Worm (Caenorhabditis elegans) whole organism, L1 larva: Measurements from ENCODE around the gene M163.10.

Source experiments
- C04F5.9 ChIP-seq: sonication (generic microtip); optimal IDR thresholded peaks from 2 replicates; lab custom pipeline; 2016; ENCODE audit warnings: missing genetic modification characterization, missing compliant biosample characterization
- C34B4.2 ChIP-seq: sonication (generic microtip); optimal IDR thresholded peaks from 2 replicates; lab custom pipeline; 2017; ENCODE audit warnings: mild to moderate bottlenecking, missing genetic modification characterization, missing compliant biosample characterization
- F16B12.6 ChIP-seq: fragments of 150-350 bp; optimal IDR thresholded peaks from 2 replicates; lab custom pipeline; 2014; ENCODE audit warnings: missing biosample characterization, missing genetic modification characterization
- ama-1 ChIP-seq: fragments of 150-350 bp; optimal IDR thresholded peaks from 2 replicates; lab custom pipeline; 2014
- blmp-1 ChIP-seq: fragments of 150-350 bp; optimal IDR thresholded peaks from 2 replicates; lab custom pipeline; 2014; ENCODE audit warnings: missing biosample characterization, missing genetic modification characterization
- ceh-8 ChIP-seq: fragments of 200-800 bp; sonication (Bioruptor generic); optimal IDR thresholded peaks from 2 replicates; lab custom pipeline; 2018; ENCODE audit warnings: mild to moderate bottlenecking, missing genetic modification characterization, moderate library complexity, missing compliant biosample characterization
- ceh-90 ChIP-seq: sonication (generic microtip); optimal IDR thresholded peaks from 2 replicates; lab custom pipeline; 2016; ENCODE audit warnings: missing genetic modification characterization, missing compliant biosample characterization
- ces-1 ChIP-seq: fragments of 150-350 bp; optimal IDR thresholded peaks from 2 replicates; lab custom pipeline; 2014; ENCODE audit warnings: missing biosample characterization, missing genetic modification reagents, missing genetic modification characterization
- dpl-1 ChIP-seq, 3 experiments: fragments of 150-350 bp in 2 of 3; sonication (generic microtip) in 1 of 3; optimal IDR thresholded peaks; 2 replicates each; lab custom pipeline; 2014 to 2017; ENCODE audit warnings: missing biosample characterization in 3 of 3, missing genetic modification characterization in 3 of 3, missing genetic modification reagents in 3 of 3
- efl-1 ChIP-seq, 4 experiments: fragments of 150-350 bp; optimal IDR thresholded peaks in 3 of 4; peaks in 1 of 4; 1 replicate in 1 of 4; 2 replicates in 3 of 4; lab custom pipeline; 2014; ENCODE audit warnings: missing biosample characterization in 2 of 4, missing genetic modification characterization in 2 of 4, missing genetic modification reagents in 2 of 4
- efl-3 ChIP-seq: fragments of 200-800 bp; sonication (Bioruptor generic); optimal IDR thresholded peaks from 2 replicates; lab custom pipeline; 2018; ENCODE audit warnings: mild to moderate bottlenecking, missing genetic modification characterization, missing compliant biosample characterization
- egl-27 ChIP-seq, 2 experiments: fragments of 150-350 bp in 1 of 2; sonication (generic microtip); optimal IDR thresholded peaks; 3 replicates each; lab custom pipeline; 2017 to 2018; ENCODE audit warnings: missing biosample characterization in 2 of 2, missing genetic modification characterization in 2 of 2, missing genetic modification reagents in 2 of 2
- elt-3 ChIP-seq, 6 experiments: fragments of 150-350 bp in 1 of 6; sonication (generic microtip); optimal IDR thresholded peaks; 2 replicates each; lab custom pipeline; 2017 to 2018; ENCODE audit warnings: missing biosample characterization in 6 of 6, missing genetic modification characterization in 6 of 6, inconsistent platforms in 1 of 6
- ets-5 ChIP-seq: fragments of 200-800 bp; sonication (Bioruptor generic); IDR thresholded peaks from 2 replicates; pipeline ENCODE4 v1.3.6; 2022; ENCODE audit warnings: missing genetic modification characterization, missing compliant biosample characterization
- hlh-17 ChIP-seq: fragments of 200-800 bp; sonication (Bioruptor generic); optimal IDR thresholded peaks from 2 replicates; lab custom pipeline; 2018; ENCODE audit warnings: missing genetic modification characterization, mild to moderate bottlenecking, missing compliant biosample characterization, moderate library complexity, borderline replicate concordance
- hpl-2 ChIP-seq: fragments of 150-350 bp; optimal IDR thresholded peaks from 2 replicates; lab custom pipeline; 2014; ENCODE audit warnings: missing biosample characterization, missing genetic modification reagents, missing genetic modification characterization
- irx-1 ChIP-seq: sonication (generic microtip); optimal IDR thresholded peaks from 2 replicates; lab custom pipeline; 2016; ENCODE audit warnings: missing genetic modification characterization, missing compliant biosample characterization
- jun-1 ChIP-seq: fragments of 150-350 bp; optimal IDR thresholded peaks from 2 replicates; lab custom pipeline; 2014; ENCODE audit warnings: missing biosample characterization, missing genetic modification reagents, missing genetic modification characterization
- lin-14 ChIP-seq: fragments of 200-800 bp; sonication (Bioruptor generic); optimal IDR thresholded peaks from 2 replicates; lab custom pipeline; 2018; ENCODE audit warnings: mild to moderate bottlenecking, missing genetic modification characterization, moderate library complexity, missing compliant biosample characterization
- lir-3 ChIP-seq: sonication (generic microtip); optimal IDR thresholded peaks from 2 replicates; lab custom pipeline; 2016; ENCODE audit warnings: mild to moderate bottlenecking, missing genetic modification characterization, moderate library complexity, missing compliant biosample characterization; ENCODE audit not compliant: poor library complexity
- lsy-2 ChIP-seq, 2 experiments: fragments of 150-350 bp; optimal IDR thresholded peaks; 2 replicates each; lab custom pipeline; 2014; ENCODE audit warnings: missing biosample characterization in 2 of 2, missing genetic modification characterization in 2 of 2
- mab-9 ChIP-seq: fragments of 200-800 bp; sonication (Bioruptor generic); IDR thresholded peaks from 2 replicates; pipeline ENCODE4 v1.3.6; 2022; ENCODE audit warnings: missing genetic modification reagents, missing genetic modification characterization, missing compliant biosample characterization
- mdl-1 ChIP-seq, 2 experiments: fragments of 150-350 bp; optimal IDR thresholded peaks; 2 replicates each; lab custom pipeline; 2014 to 2017; ENCODE audit warnings: missing biosample characterization in 2 of 2, missing genetic modification characterization in 2 of 2, inconsistent platforms in 1 of 2
- mef-2 ChIP-seq: fragments of 150-350 bp; optimal IDR thresholded peaks from 2 replicates; lab custom pipeline; 2014; ENCODE audit warnings: missing biosample characterization, missing genetic modification characterization
- mep-1 ChIP-seq: fragments of 150-350 bp; optimal IDR thresholded peaks from 2 replicates; lab custom pipeline; 2014; ENCODE audit warnings: missing biosample characterization, missing genetic modification characterization
- nhr-12 ChIP-seq: sonication (generic microtip); optimal IDR thresholded peaks from 2 replicates; lab custom pipeline; 2017; ENCODE audit warnings: missing biosample characterization, missing genetic modification characterization
- nhr-19 ChIP-seq: fragments of 200-800 bp; sonication (Bioruptor generic); conservative IDR thresholded peaks from 2 replicates; pipeline ENCODE4 v1.3.6; 2022; ENCODE audit warnings: missing genetic modification characterization, missing compliant biosample characterization
- nhr-20 ChIP-seq: sonication (generic microtip); optimal IDR thresholded peaks from 2 replicates; lab custom pipeline; 2016; ENCODE audit warnings: mild to moderate bottlenecking, missing genetic modification characterization, missing compliant biosample characterization
- nhr-28 ChIP-seq: fragments of 150-350 bp; optimal IDR thresholded peaks from 2 replicates; lab custom pipeline; 2014; ENCODE audit warnings: missing biosample characterization, missing genetic modification characterization
- nhr-47 ChIP-seq: sonication (generic microtip); optimal IDR thresholded peaks from 2 replicates; lab custom pipeline; 2016; ENCODE audit warnings: mild to moderate bottlenecking, missing genetic modification characterization, moderate library complexity, missing compliant biosample characterization
- nhr-77 ChIP-seq: fragments of 150-350 bp; optimal IDR thresholded peaks from 2 replicates; lab custom pipeline; 2014; ENCODE audit warnings: missing biosample characterization, missing genetic modification characterization
- pag-3 ChIP-seq: sonication (generic microtip); optimal IDR thresholded peaks from 2 replicates; lab custom pipeline; 2017; ENCODE audit warnings: missing genetic modification characterization, mild to moderate bottlenecking, missing compliant biosample characterization, antibody characterized with exemption, borderline replicate concordance; ENCODE audit not compliant: insufficient read depth
- pqm-1 ChIP-seq: sonication (generic microtip); optimal IDR thresholded peaks from 3 replicates; lab custom pipeline; 2017; ENCODE audit warnings: missing biosample characterization, missing genetic modification characterization
- skn-1 ChIP-seq: fragments of 150-350 bp; optimal IDR thresholded peaks from 2 replicates; lab custom pipeline; 2014; ENCODE audit warnings: missing biosample characterization, missing genetic modification characterization
- snpc-4 ChIP-seq: fragments of 150-350 bp; optimal IDR thresholded peaks from 2 replicates; lab custom pipeline; 2014; ENCODE audit warnings: missing biosample characterization, missing genetic modification characterization
- sox-4 ChIP-seq: sonication (generic microtip); optimal IDR thresholded peaks from 2 replicates; lab custom pipeline; 2016; ENCODE audit warnings: missing genetic modification characterization, missing compliant biosample characterization
- sptf-1 ChIP-seq: fragments of 150-350 bp; optimal IDR thresholded peaks from 2 replicates; lab custom pipeline; 2014; ENCODE audit warnings: missing biosample characterization, missing genetic modification characterization
- sup-37 ChIP-seq: fragments of 200-800 bp; sonication (Bioruptor generic); optimal IDR thresholded peaks from 2 replicates; lab custom pipeline; 2018; ENCODE audit warnings: mild to moderate bottlenecking, missing genetic modification characterization, missing compliant biosample characterization
- tbx-2 ChIP-seq: sonication (generic microtip); optimal IDR thresholded peaks from 2 replicates; lab custom pipeline; 2016; ENCODE audit warnings: missing genetic modification characterization, missing compliant biosample characterization
- tlp-1 ChIP-seq: fragments of 150-350 bp; optimal IDR thresholded peaks from 2 replicates; lab custom pipeline; 2014; ENCODE audit warnings: missing biosample characterization, missing genetic modification characterization
- unc-30 ChIP-seq: sonication (generic microtip); optimal IDR thresholded peaks from 2 replicates; lab custom pipeline; 2017; ENCODE audit warnings: missing biosample characterization, missing genetic modification characterization
- unc-62 ChIP-seq: fragments of 150-350 bp; optimal IDR thresholded peaks from 2 replicates; lab custom pipeline; 2014; ENCODE audit warnings: missing biosample characterization, missing genetic modification reagents, missing genetic modification characterization
- unc-86 ChIP-seq: sonication (generic microtip); optimal IDR thresholded peaks from 2 replicates; lab custom pipeline; 2016; ENCODE audit warnings: missing genetic modification characterization, missing compliant biosample characterization
- unc-98 ChIP-seq: fragments of 200-800 bp; sonication (Bioruptor generic); IDR thresholded peaks from 2 replicates; pipeline ENCODE4 v1.3.6; 2022; ENCODE audit warnings: missing genetic modification characterization, missing compliant biosample characterization
- xbp-1 ChIP-seq: sonication (generic microtip); optimal IDR thresholded peaks from 2 replicates; lab custom pipeline; 2016; ENCODE audit warnings: missing genetic modification characterization, missing compliant biosample characterization
- zag-1 ChIP-seq: fragments of 150-350 bp; optimal IDR thresholded peaks from 2 replicates; lab custom pipeline; 2014; ENCODE audit warnings: missing biosample characterization, missing genetic modification characterization
- zip-4 ChIP-seq: fragments of 200-800 bp; sonication (Bioruptor generic); optimal IDR thresholded peaks from 2 replicates; lab custom pipeline; 2018; ENCODE audit warnings: mild to moderate bottlenecking, missing genetic modification characterization, moderate library complexity, missing compliant biosample characterization
- ztf-4 ChIP-seq: fragments of 150-350 bp; optimal IDR thresholded peaks from 2 replicates; lab custom pipeline; 2014; ENCODE audit warnings: missing biosample characterization, missing genetic modification characterization

The M163.10 gene

ce11 chrX:14496545-14496944, 25.8 kb downstream of the M163.10 start (continued):
- no peak for TF ChIP-seq skn-1
- TF ChIP-seq sup-37, result no peak

DNA sequence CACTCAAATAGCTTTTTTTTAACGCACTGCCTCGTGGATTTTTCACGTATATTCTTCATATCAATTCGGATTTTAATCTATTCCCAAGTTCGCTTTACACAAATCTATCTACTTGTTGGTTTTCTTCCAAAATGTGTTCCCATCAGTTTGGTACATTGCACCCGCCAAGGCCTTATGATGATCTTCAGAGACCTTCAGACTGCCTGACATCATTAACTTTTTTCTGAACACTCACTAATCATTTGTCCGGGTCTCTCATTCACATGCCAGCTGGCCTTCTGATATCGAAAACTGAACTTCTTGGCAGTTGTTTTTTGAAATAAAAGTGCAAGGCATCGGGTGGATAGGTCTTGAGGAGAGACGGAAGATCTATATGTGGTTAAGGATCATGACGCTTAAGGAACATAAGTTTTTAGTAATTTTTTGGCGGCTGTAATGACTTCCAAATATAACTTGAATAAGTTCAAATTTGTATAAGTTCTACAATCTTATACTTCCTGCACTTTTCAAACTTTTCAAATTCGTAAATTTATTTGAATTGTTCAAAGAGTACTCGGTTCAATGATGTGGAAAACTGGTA, 29.1 kb downstream of the M163.10 start:
- TF ChIP-seq lin-14 (GFP tag; lab: Kevin White, UChicago), result no peak
- no peak for TF ChIP-seq efl-1 (optimal IDR thresholded peaks at IDR 0.05; lab: Kevin White, UChicago)
- peak in 1 of 2 experiments; percentile 3 for TF ChIP-seq efl-1 (GFP tag; optimal IDR thresholded peaks at IDR 0.05 in 1 of 2; lab: Kevin White, UChicago)
- peak; percentile 50 for TF ChIP-seq pag-3 (tag; lab: Kevin White, UChicago)
- no peak for TF ChIP-seq tlp-1
- peak in 1 of 6 experiments; percentile 46 for TF ChIP-seq elt-3 (tag; optimal IDR thresholded peaks at IDR 0.05; lab: Kevin White, UChicago)
- no peak for TF ChIP-seq unc-62 (GFP tag; lab: Kevin White, UChicago)
- no peak for TF ChIP-seq F16B12.6 (tag; lab: Kevin White, UChicago)
- no peak for TF ChIP-seq unc-30 (tag; lab: Kevin White, UChicago)
- TF ChIP-seq sptf-1, result no peak
- TF ChIP-seq efl-3 (GFP tag; lab: Kevin White, UChicago), result no peak
- no peak for TF ChIP-seq unc-86 (tag; lab: Kevin White, UChicago)
- TF ChIP-seq hpl-2 (GFP tag; lab: Kevin White, UChicago), result no peak
- TF ChIP-seq mep-1 (tag; lab: Kevin White, UChicago), result peak; percentile 30
- TF ChIP-seq ama-1, result no peak

DNA sequence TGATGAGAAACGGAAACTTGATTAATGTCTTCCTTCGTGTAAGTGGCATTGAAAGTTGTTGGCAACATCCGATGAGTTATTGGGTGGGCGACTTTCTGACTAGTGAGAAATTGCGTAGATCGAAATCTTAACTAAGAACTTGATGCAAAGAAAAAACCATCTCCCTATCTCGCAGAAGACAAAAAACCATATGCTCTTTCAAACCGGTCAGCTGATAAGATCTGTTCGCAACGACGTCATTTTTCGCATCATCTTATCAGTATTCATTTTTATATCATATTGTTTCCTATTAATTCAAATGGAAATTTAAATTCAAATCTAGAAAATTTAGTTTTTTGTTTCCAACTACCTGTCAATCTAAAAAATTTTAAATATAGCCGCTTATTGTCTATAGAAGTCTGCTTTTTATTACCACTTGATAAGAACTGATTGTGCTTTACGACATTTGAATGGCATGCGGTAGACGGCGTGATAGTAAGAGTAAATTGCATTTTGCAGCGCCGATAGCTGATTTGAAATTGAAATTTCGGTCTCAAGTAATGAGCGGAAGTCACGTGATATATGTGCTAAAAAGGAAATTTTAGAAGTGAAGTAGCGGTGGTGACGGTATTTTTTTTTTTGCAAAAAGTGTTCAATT, 29.8 kb downstream of the M163.10 start:
- TF ChIP-seq C34B4.2 (tag; lab: Kevin White, UChicago) (no peak), zip-4 (no peak), pqm-1 (tag; lab: Kevin White, UChicago) (no peak), jun-1 (no peak), nhr-28 (no peak), ceh-90 (tag; lab: Kevin White, UChicago) (no peak), ets-5 (GFP tag; lab: Robert Waterston, UW) (no peak), irx-1 (tag; lab: Kevin White, UChicago) (peak; percentile 54), unc-98 (GFP tag; lab: Robert Waterston, UW) (no peak), sox-4 (tag; lab: Kevin White, UChicago) (no peak), nhr-47 (peak; percentile 45), tbx-2 (tag; lab: Kevin White, UChicago) (no peak), elt-3 (tag; optimal IDR thresholded peaks at IDR 0.05; lab: Kevin White, UChicago) (peak in 4 of 6 experiments; percentile 8 to 39 (median 14)), snpc-4 (tag; lab: Kevin White, UChicago) (no peak), unc-30 (tag; lab: Kevin White, UChicago) (no peak), mef-2 (tag; lab: Kevin White, UChicago) (no peak), C04F5.9 (tag; lab: Kevin White, UChicago) (no peak), hlh-17 (GFP tag; lab: Kevin White, UChicago) (no peak), ceh-8 (GFP tag; lab: Kevin White, UChicago) (no peak), ces-1 (GFP tag; lab: Kevin White, UChicago) (no peak), nhr-77 (no peak), nhr-20 (tag; lab: Kevin White, UChicago) (peak; percentile 72), lsy-2 (tag; optimal IDR thresholded peaks at IDR 0.05; lab: Kevin White, UChicago) (peak in 1 of 2 experiments; percentile 10), zag-1 (tag; lab: Kevin White, UChicago) (no peak), egl-27 (tag; optimal IDR thresholded peaks at IDR 0.05; lab: Kevin White, UChicago) (no peak), sup-37 (no peak), xbp-1 (tag; lab: Kevin White, UChicago) (no peak), mab-9 (GFP tag; lab: Robert Waterston, UW) (no peak), lir-3 (tag; lab: Kevin White, UChicago) (no peak), nhr-19 (GFP tag; lab: Robert Waterston, UW) (peak; percentile 7; the same call in 1 of the 2 replicates), tlp-1 (no peak), nhr-12 (tag; lab: Kevin White, UChicago) (no peak), mdl-1 (tag; optimal IDR thresholded peaks at IDR 0.05; lab: Kevin White, UChicago) (no peak), blmp-1 (tag; lab: Kevin White, UChicago) (peak; percentile 76), F16B12.6 (tag; lab: Kevin White, UChicago) (no peak), ztf-4 (tag; lab: Kevin White, UChicago) (no peak), dpl-1 (GFP tag; optimal IDR thresholded peaks at IDR 0.05; lab: Kevin White, UChicago) (no peak)
